Worm (Caenorhabditis elegans) whole organism, late embryonic: Measurements from ENCODE around the gene his-69.

Experiments
- ahr-1 ChIP-seq: sonication (generic microtip); optimal IDR thresholded peaks from 2 replicates; lab custom pipeline; 2016; ENCODE audit warnings: missing genetic modification characterization, missing compliant biosample characterization
- ceh-18 ChIP-seq: sonication (generic microtip); optimal IDR thresholded peaks from 2 replicates; lab custom pipeline; 2016; ENCODE audit warnings: missing genetic modification characterization, missing compliant biosample characterization
- ceh-19 ChIP-seq: fragments of 200-800 bp; sonication (Bioruptor generic); optimal IDR thresholded peaks from 2 replicates; lab custom pipeline; 2018; ENCODE audit warnings: mild to moderate bottlenecking, missing genetic modification characterization, missing compliant biosample characterization
- fkh-6 ChIP-seq: sonication (generic microtip); optimal IDR thresholded peaks from 2 replicates; lab custom pipeline; 2016; ENCODE audit warnings: missing genetic modification characterization, missing compliant biosample characterization
- gmeb-2 ChIP-seq: sonication (generic microtip); optimal IDR thresholded peaks from 2 replicates; lab custom pipeline; 2016; ENCODE audit warnings: missing genetic modification characterization, inconsistent platforms, missing compliant biosample characterization
- hlh-15 ChIP-seq: sonication (generic microtip); optimal IDR thresholded peaks from 2 replicates; lab custom pipeline; 2016; ENCODE audit warnings: missing genetic modification characterization, missing compliant biosample characterization
- nfya-1 ChIP-seq: sonication (generic microtip); optimal IDR thresholded peaks from 2 replicates; lab custom pipeline; 2017; ENCODE audit warnings: missing genetic modification characterization, mild to moderate bottlenecking, missing compliant biosample characterization, antibody characterized with exemption, moderate library complexity
- nhr-11 ChIP-seq: fragments of 150-350 bp; optimal IDR thresholded peaks from 2 replicates; lab custom pipeline; 2014; ENCODE audit warnings: missing biosample characterization, missing genetic modification characterization
- pax-1 ChIP-seq: fragments of 150-350 bp; optimal IDR thresholded peaks from 2 replicates; lab custom pipeline; 2014; ENCODE audit warnings: missing biosample characterization, missing genetic modification characterization
- pqm-1 ChIP-seq: sonication (generic microtip); optimal IDR thresholded peaks from 2 replicates; lab custom pipeline; 2016; ENCODE audit warnings: missing genetic modification characterization, missing compliant biosample characterization
- tbx-2 ChIP-seq: sonication (generic microtip); optimal IDR thresholded peaks from 2 replicates; lab custom pipeline; 2016; ENCODE audit warnings: missing genetic modification characterization, missing compliant biosample characterization
- unc-55 ChIP-seq: sonication (generic microtip); optimal IDR thresholded peaks from 2 replicates; lab custom pipeline; 2017; ENCODE audit warnings: missing biosample characterization, missing genetic modification reagents, missing genetic modification characterization

DNA sequence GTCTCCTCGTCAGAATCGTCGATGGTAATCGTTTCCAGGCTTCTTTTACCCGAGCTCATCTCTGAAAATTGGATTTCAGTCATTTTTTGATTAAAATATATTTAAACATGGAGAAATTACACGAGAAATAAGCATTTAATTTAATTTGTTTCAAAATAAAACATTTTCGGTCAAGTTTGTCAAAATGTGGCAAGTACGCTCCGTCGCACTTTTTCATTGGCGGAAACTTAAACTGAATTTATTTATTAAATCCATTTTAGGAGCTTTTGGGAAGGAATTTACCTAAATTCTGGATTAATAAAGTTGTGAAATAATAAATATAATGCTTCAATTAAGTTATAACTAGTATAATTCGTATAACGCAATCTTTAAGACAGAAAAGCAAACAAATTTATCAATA is 649 bp downstream of the his-69 start, which contains the start of gene rcq-5:
- TF ChIP-seq tbx-2 (tag; lab: Kevin White, UChicago) (no peak), ceh-19 (no peak), fkh-6 (tag; lab: Kevin White, UChicago) (no peak), ceh-18 (no peak), ahr-1 (tag; lab: Kevin White, UChicago) (no peak), pax-1 (tag; lab: Kevin White, UChicago) (no peak), hlh-15 (tag; lab: Kevin White, UChicago) (no peak), nfya-1 (tag; lab: Kevin White, UChicago) (no peak), pqm-1 (tag; lab: Kevin White, UChicago) (no peak), unc-55 (GFP tag; lab: Kevin White, UChicago) (no peak), gmeb-2 (no peak), nhr-11 (tag; lab: Kevin White, UChicago) (no peak)
